Fruit fly (Drosophila melanogaster) whole organism, embryonic: Measurements from ENCODE around the gene Klp10A.

Experiments
- BtbVII ChIP-seq: fragments of 200-800 bp; sonication (Bioruptor generic); optimal IDR thresholded peaks from 3 replicates; lab custom pipeline; 2017; ENCODE audit warnings: missing biosample characterization, mild to moderate bottlenecking, missing genetic modification characterization
- CG11456 ChIP-seq: fragments of 200-800 bp; sonication (Bioruptor generic); IDR thresholded peaks from 3 replicates; pipeline ENCODE4 v1.3.6; 2022; ENCODE audit warnings: missing biosample characterization, missing genetic modification characterization
- CG12744 ChIP-seq: fragments of 200-800 bp; sonication (Bioruptor generic); optimal IDR thresholded peaks from 2 replicates; lab custom pipeline; 2016; ENCODE audit warnings: missing biosample characterization, missing genetic modification characterization
- CG13123 ChIP-seq: fragments of 200-800 bp; sonication (Bioruptor generic); optimal IDR thresholded peaks from 2 replicates; lab custom pipeline; 2016; ENCODE audit warnings: missing biosample characterization, missing genetic modification characterization
- CG13424 ChIP-seq: fragments of 200-800 bp; sonication (Bioruptor generic); optimal IDR thresholded peaks from 2 replicates; lab custom pipeline; 2019; ENCODE audit warnings: missing biosample characterization, mild to moderate bottlenecking, missing genetic modification characterization, moderate library complexity
- CG13775 ChIP-seq: fragments of 200-800 bp; sonication (Bioruptor generic); optimal IDR thresholded peaks from 3 replicates; lab custom pipeline; 2017; ENCODE audit warnings: missing biosample characterization, mild to moderate bottlenecking, missing genetic modification characterization
- CG15073 ChIP-seq: fragments of 200-800 bp; sonication (Bioruptor generic); optimal IDR thresholded peaks from 2 replicates; lab custom pipeline; 2016; ENCODE audit warnings: missing biosample characterization, missing genetic modification characterization
- CG15479 ChIP-seq: fragments of 200-800 bp; sonication (Bioruptor generic); optimal IDR thresholded peaks from 3 replicates; lab custom pipeline; 2019; ENCODE audit warnings: missing biosample characterization, mild to moderate bottlenecking, missing genetic modification characterization, moderate library complexity
- CG15514 ChIP-seq: fragments of 200-800 bp; sonication (Bioruptor generic); optimal IDR thresholded peaks from 3 replicates; lab custom pipeline; 2017; ENCODE audit warnings: missing biosample characterization, missing genetic modification characterization, mild to moderate bottlenecking, moderate library complexity, missing genetic modification reagents
- CG1603 ChIP-seq: fragments of 200-800 bp; sonication (Bioruptor generic); optimal IDR thresholded peaks from 2 replicates; lab custom pipeline; 2019; ENCODE audit warnings: missing biosample characterization, mild to moderate bottlenecking, missing genetic modification characterization, moderate library complexity
- CG17359 ChIP-seq: fragments of 200-800 bp; sonication (Bioruptor generic); optimal IDR thresholded peaks from 3 replicates; lab custom pipeline; 2018; ENCODE audit warnings: missing biosample characterization, mild to moderate bottlenecking, missing genetic modification characterization, moderate library complexity
- CG17829 ChIP-seq: fragments of 200-800 bp; optimal IDR thresholded peaks from 2 replicates; lab custom pipeline; 2019; ENCODE audit warnings: missing biosample characterization, mild to moderate bottlenecking, missing genetic modification characterization, moderate library complexity
- CG1832 ChIP-seq: fragments of 200-800 bp; sonication (Bioruptor generic); optimal IDR thresholded peaks from 2 replicates; lab custom pipeline; 2017; ENCODE audit warnings: missing biosample characterization, mild to moderate bottlenecking, missing genetic modification characterization, inconsistent platforms
- CG18764 ChIP-seq: fragments of 200-800 bp; sonication (Bioruptor generic); optimal IDR thresholded peaks from 3 replicates; lab custom pipeline; 2016; ENCODE audit warnings: missing biosample characterization, missing genetic modification characterization
- CG3163 ChIP-seq: fragments of 200-800 bp; sonication (Bioruptor generic); optimal IDR thresholded peaks from 3 replicates; lab custom pipeline; 2016; ENCODE audit warnings: missing biosample characterization, missing genetic modification characterization
- CG34224 ChIP-seq: fragments of 200-800 bp; sonication (Bioruptor generic); IDR thresholded peaks from 3 replicates; pipeline ENCODE4 v1.3.6; 2022; ENCODE audit warnings: missing biosample characterization, missing genetic modification characterization; ENCODE audit not compliant: partially characterized antibody
- CG4707 ChIP-seq: fragments of 200-800 bp; sonication (Bioruptor generic); optimal IDR thresholded peaks from 2 replicates; lab custom pipeline; 2018; ENCODE audit warnings: missing biosample characterization, mild to moderate bottlenecking, missing genetic modification characterization, moderate library complexity
- CG6272 ChIP-seq: fragments of 200-800 bp; sonication (Bioruptor generic); IDR thresholded peaks from 2 replicates; pipeline ENCODE4 v1.3.6; 2022; ENCODE audit warnings: missing biosample characterization, missing genetic modification characterization
- CG6689 ChIP-seq: fragments of 200-800 bp; sonication (Bioruptor generic); IDR thresholded peaks from 2 replicates; pipeline ENCODE4 v1.3.6; 2022; ENCODE audit warnings: missing biosample characterization, missing genetic modification characterization
- CG8359 ChIP-seq: fragments of 200-800 bp; sonication (Bioruptor generic); optimal IDR thresholded peaks from 2 replicates; lab custom pipeline; 2017; ENCODE audit warnings: missing biosample characterization, mild to moderate bottlenecking, missing genetic modification characterization, borderline replicate concordance
- CG9609 ChIP-seq: fragments of 200-800 bp; sonication (Bioruptor generic); optimal IDR thresholded peaks from 3 replicates; lab custom pipeline; 2016; ENCODE audit warnings: missing biosample characterization, missing genetic modification characterization
- Camta ChIP-seq: fragments of 200-800 bp; sonication (Bioruptor generic); optimal IDR thresholded peaks from 2 replicates; lab custom pipeline; 2016; ENCODE audit warnings: missing biosample characterization, missing genetic modification characterization
- CkIIα-i1 ChIP-seq: fragments of 200-800 bp; sonication (Bioruptor generic); IDR thresholded peaks from 2 replicates; pipeline ENCODE4 v1.3.6; 2022; ENCODE audit warnings: missing biosample characterization, missing genetic modification characterization
- D ChIP-seq, 2 experiments: fragments of 200-800 bp in 1 of 2; fragments of >200 bp in 1 of 2; sonication (Bioruptor generic) in 1 of 2; optimal IDR thresholded peaks; 2 replicates in 1 of 2; 3 replicates in 1 of 2; lab custom pipeline; 2017; ENCODE audit warnings: mild to moderate bottlenecking in 1 of 2, missing biosample characterization in 1 of 2, missing genetic modification characterization in 1 of 2, missing genetic modification reagents in 1 of 2
- Dip2 ChIP-seq: fragments of 200-800 bp; sonication (Bioruptor generic); IDR thresholded peaks from 2 replicates; pipeline ENCODE4 v1.3.6; 2022; ENCODE audit warnings: missing biosample characterization, missing genetic modification characterization
- Elba2 ChIP-seq: fragments of 200-800 bp; sonication (Bioruptor generic); optimal IDR thresholded peaks from 3 replicates; lab custom pipeline; 2016; ENCODE audit warnings: missing biosample characterization, missing genetic modification characterization
- Fer2 ChIP-seq: fragments of 200-800 bp; sonication (Bioruptor generic); optimal IDR thresholded peaks from 2 replicates; lab custom pipeline; 2018; ENCODE audit warnings: missing biosample characterization, mild to moderate bottlenecking, missing genetic modification characterization, moderate library complexity
- Gsc ChIP-seq: fragments of 200-800 bp; sonication (Bioruptor generic); IDR thresholded peaks from 2 replicates; pipeline ENCODE4 v1.3.6; 2022; ENCODE audit warnings: missing biosample characterization, missing genetic modification characterization
- Hr51 ChIP-seq, 2 experiments: fragments of 200-800 bp; sonication (Bioruptor generic); optimal IDR thresholded peaks; 2 replicates in 1 of 2; 3 replicates in 1 of 2; lab custom pipeline; 2016 to 2018; ENCODE audit warnings: missing biosample characterization in 2 of 2, missing genetic modification characterization in 2 of 2, mild to moderate bottlenecking in 1 of 2, moderate library complexity in 1 of 2
- Lpt ChIP-seq: fragments of >200 bp; optimal IDR thresholded peaks from 2 replicates; lab custom pipeline; 2018; ENCODE audit warnings: missing biosample characterization, missing genetic modification characterization
- Neu2 ChIP-seq: fragments of 200-800 bp; sonication (Bioruptor generic); optimal IDR thresholded peaks from 3 replicates; lab custom pipeline; 2016; ENCODE audit warnings: missing biosample characterization, missing genetic modification characterization, borderline replicate concordance
- NfI ChIP-seq: fragments of 200-800 bp; sonication (Bioruptor generic); optimal IDR thresholded peaks from 3 replicates; lab custom pipeline; 2018; ENCODE audit warnings: missing biosample characterization, mild to moderate bottlenecking, missing genetic modification characterization, moderate library complexity
- Trl ChIP-seq, 3 experiments: fragments of >200 bp in 2 of 3; fragments of 200-800 bp in 1 of 3; sonication (Bioruptor generic) in 1 of 3; optimal IDR thresholded peaks; 2 replicates in 1 of 3; 3 replicates in 2 of 3; lab custom pipeline; 2016 to 2017; ENCODE audit warnings: missing biosample characterization in 1 of 3, missing genetic modification characterization in 1 of 3
- chn ChIP-seq: fragments of 200-800 bp; sonication (Bioruptor generic); optimal IDR thresholded peaks from 2 replicates; lab custom pipeline; 2016; ENCODE audit warnings: missing biosample characterization, missing genetic modification characterization
- cwo ChIP-seq: fragments of 200-800 bp; sonication (Bioruptor generic); optimal IDR thresholded peaks from 3 replicates; lab custom pipeline; 2017; ENCODE audit warnings: missing biosample characterization, missing genetic modification characterization, mild to moderate bottlenecking, moderate library complexity, missing genetic modification reagents
- disco-r ChIP-seq: fragments of 200-800 bp; sonication (Bioruptor generic); optimal IDR thresholded peaks from 2 replicates; lab custom pipeline; 2016; ENCODE audit warnings: missing biosample characterization, missing genetic modification characterization
- dm ChIP-seq: fragments of 200-800 bp; sonication (Bioruptor generic); optimal IDR thresholded peaks from 3 replicates; lab custom pipeline; 2016; ENCODE audit warnings: missing biosample characterization, missing genetic modification characterization
- gcm ChIP-seq: fragments of 200-800 bp; sonication (Bioruptor generic); optimal IDR thresholded peaks from 2 replicates; lab custom pipeline; 2019; ENCODE audit warnings: missing biosample characterization, mild to moderate bottlenecking, missing genetic modification characterization, moderate library complexity
- hkb ChIP-seq, 2 experiments: fragments of 200-800 bp in 1 of 2; fragments of >200 bp in 1 of 2; sonication (Bioruptor generic) in 1 of 2; IDR thresholded peaks in 1 of 2; optimal IDR thresholded peaks in 1 of 2; 2 replicates each; pipeline versions ENCODE4 v1.3.6 to Lab custom; 2017 to 2022; ENCODE audit warnings: missing biosample characterization in 1 of 2, missing genetic modification characterization in 1 of 2
- lbe ChIP-seq: fragments of 200-800 bp; sonication (Bioruptor generic); optimal IDR thresholded peaks from 2 replicates; lab custom pipeline; 2016; ENCODE audit warnings: missing biosample characterization, mild to moderate bottlenecking, missing genetic modification characterization
- nerfin-2 ChIP-seq: fragments of 200-800 bp; sonication (Bioruptor generic); IDR thresholded peaks from 2 replicates; pipeline ENCODE4 v1.3.6; 2022; ENCODE audit warnings: missing biosample characterization, missing genetic modification characterization; ENCODE audit not compliant: partially characterized antibody
- pb ChIP-seq: fragments of 200-800 bp; sonication (Bioruptor generic); optimal IDR thresholded peaks from 3 replicates; lab custom pipeline; 2016; ENCODE audit warnings: missing biosample characterization, missing genetic modification characterization
- phol ChIP-seq: fragments of 200-800 bp; sonication (Bioruptor generic); optimal IDR thresholded peaks from 3 replicates; lab custom pipeline; 2018; ENCODE audit warnings: missing biosample characterization, mild to moderate bottlenecking, missing genetic modification characterization, moderate library complexity
- prd ChIP-seq, 3 experiments: fragments of >200 bp in 2 of 3; fragments of 200-800 bp in 1 of 3; sonication (Bioruptor generic) in 1 of 3; optimal IDR thresholded peaks in 2 of 3; IDR thresholded peaks in 1 of 3; 2 replicates in 2 of 3; 3 replicates in 1 of 3; pipeline versions ENCODE4 v1.3.6 to Lab custom; 2017 to 2022; ENCODE audit warnings: missing biosample characterization in 1 of 3, missing genetic modification characterization in 1 of 3
- pum ChIP-seq: fragments of 200-800 bp; sonication (Bioruptor generic); optimal IDR thresholded peaks from 2 replicates; lab custom pipeline; 2016; ENCODE audit warnings: missing biosample characterization, missing genetic modification characterization
- pzg ChIP-seq: fragments of 200-800 bp; sonication (Bioruptor generic); optimal IDR thresholded peaks from 3 replicates; lab custom pipeline; 2018; ENCODE audit warnings: missing biosample characterization, mild to moderate bottlenecking, missing genetic modification characterization, moderate library complexity
- rib ChIP-seq: fragments of 200-800 bp; sonication (Bioruptor generic); IDR thresholded peaks from 2 replicates; pipeline ENCODE4 v1.3.6; 2022; ENCODE audit warnings: missing biosample characterization, missing genetic modification characterization
- stc ChIP-seq: fragments of 200-800 bp; sonication (Bioruptor generic); IDR thresholded peaks from 2 replicates; pipeline ENCODE4 v1.3.6; 2022; ENCODE audit warnings: missing biosample characterization, missing genetic modification characterization

The Klp10A gene

DNA sequence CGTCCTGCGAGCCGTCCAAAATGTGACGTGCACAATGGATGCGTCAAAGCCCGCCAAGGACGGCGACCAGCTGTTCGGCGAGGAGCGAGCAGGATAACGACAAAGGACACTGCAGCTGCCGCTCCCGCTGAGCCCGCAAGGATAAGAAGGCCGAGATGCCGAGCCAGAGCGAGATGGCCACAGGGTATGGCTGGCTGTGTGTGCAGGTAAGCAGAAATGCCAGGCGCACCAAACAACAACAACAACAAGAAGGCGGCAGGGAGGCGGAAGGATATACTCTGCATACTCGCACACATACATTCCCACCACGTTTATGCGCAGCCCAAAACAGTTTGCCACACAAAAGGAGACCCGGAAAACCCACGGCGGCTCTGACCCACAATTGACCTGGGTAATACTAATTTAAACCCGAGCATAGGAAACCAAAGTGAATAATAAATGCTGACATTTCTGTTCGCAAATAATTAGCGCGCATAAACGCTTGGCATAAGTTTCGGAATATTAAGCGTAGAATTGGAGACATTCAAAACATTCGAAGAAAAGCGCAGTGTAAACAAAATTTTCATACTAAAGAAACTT is 9.8 kb upstream of the Klp10A start (continued):
- TF ChIP-seq nerfin-2 (GFP tag; lab: Robert Waterston, UW) (no peak), CG15073 (GFP tag; lab: Kevin White, UChicago) (no peak), cwo (GFP tag; lab: Kevin White, UChicago) (no peak), CG13424 (tag; lab: Kevin White, UChicago) (peak; percentile 36), BtbVII (GFP tag; lab: Kevin White, UChicago) (no peak), CkIIα-i1 (GFP tag; lab: Robert Waterston, UW) (no peak), CG15514 (no peak), CG13775 (GFP tag; lab: Kevin White, UChicago) (no peak), Gsc (GFP tag; lab: Robert Waterston, UW) (no peak), Fer2 (no peak), CG18764 (GFP tag; lab: Kevin White, UChicago) (no peak), pb (GFP tag; lab: Kevin White, UChicago) (peak; percentile 3), Trl (optimal IDR thresholded peaks at IDR 0.05; lab: Kevin White, UChicago) (no peak), Trl (GFP tag; optimal IDR thresholded peaks at IDR 0.05; lab: Kevin White, UChicago) (no peak), CG1603 (tag; lab: Kevin White, UChicago) (peak; percentile 19), Elba2 (GFP tag; lab: Kevin White, UChicago) (no peak), dm (no peak), CG13123 (GFP tag; lab: Kevin White, UChicago) (no peak), CG17829 (tag; lab: Kevin White, UChicago) (peak; percentile 29), phol (tag; lab: Kevin White, UChicago) (no peak), chn (no peak), CG15479 (peak; percentile 64), NfI (GFP tag; lab: Kevin White, UChicago) (no peak), stc (no peak), Lpt (GFP tag; lab: Kevin White, UChicago) (no peak), rib (no peak), CG6272 (GFP tag; lab: Robert Waterston, UW) (no peak), CG11456 (GFP tag; lab: Robert Waterston, UW) (0 out of 3 replicates have a peak, but pooled peaks have one; percentile 37), lbe (GFP tag; lab: Kevin White, UChicago) (no peak), hkb (optimal IDR thresholded peaks at IDR 0.05; lab: Kevin White, UChicago) (no peak), hkb (GFP tag; IDR thresholded peaks at IDR 0.05; lab: Robert Waterston, UW) (peak; percentile 64), prd (optimal IDR thresholded peaks at IDR 0.05; lab: Kevin White, UChicago) (no peak), prd (GFP tag; IDR thresholded peaks at IDR 0.05; lab: Robert Waterston, UW) (peak; percentile 44; the same call in 1 of the 3 replicates), Dip2 (GFP tag; lab: Robert Waterston, UW) (no peak), Camta (GFP tag; lab: Kevin White, UChicago) (no peak), CG1832 (GFP tag; lab: Kevin White, UChicago) (peak; percentile 41), pzg (GFP tag; lab: Kevin White, UChicago) (no peak), CG12744 (GFP tag; lab: Kevin White, UChicago) (no peak), disco-r (GFP tag; lab: Kevin White, UChicago) (no peak), pum (no peak), CG17359 (tag; lab: Kevin White, UChicago) (peak; percentile 26), CG3163 (GFP tag; lab: Kevin White, UChicago) (no peak), Neu2 (GFP tag; lab: Kevin White, UChicago) (no peak), D (optimal IDR thresholded peaks at IDR 0.05; lab: Kevin White, UChicago) (no peak), D (GFP tag; optimal IDR thresholded peaks at IDR 0.05; lab: Kevin White, UChicago) (no peak), CG6689 (GFP tag; lab: Robert Waterston, UW) (no peak), CG4707 (no peak), CG8359 (GFP tag; lab: Kevin White, UChicago) (no peak), gcm (GFP tag; lab: Kevin White, UChicago) (peak; percentile 1), Hr51 (GFP tag; optimal IDR thresholded peaks at IDR 0.05; lab: Kevin White, UChicago) (no peak), CG34224 (GFP tag; lab: Robert Waterston, UW) (no peak), CG9609 (GFP tag; lab: Kevin White, UChicago) (no peak)
